Worm (Caenorhabditis elegans) whole organism, young adult: Measurements from ENCODE around the gene clp-10.
"Not testable (repeated sequence)": the region's sequence is repeated elsewhere in the genome, so short reads cannot be mapped to it uniquely, and the experiment has no call there.

ENCODE experiments used
- B0019.2 ChIP-seq: fragments of 200-800 bp; sonication (Bioruptor generic); conservative IDR thresholded peaks from 2 replicates; pipeline ENCODE4 v1.3.6; 2022; ENCODE audit warnings: missing genetic modification reagents, missing genetic modification characterization, missing compliant biosample characterization
- B0261.1 ChIP-seq: sonication (generic microtip); optimal IDR thresholded peaks from 2 replicates; lab custom pipeline; 2016; ENCODE audit warnings: mild to moderate bottlenecking, missing genetic modification characterization, moderate library complexity, missing compliant biosample characterization
- B0336.3 ChIP-seq: fragments of 200-800 bp; sonication (Bioruptor generic); IDR thresholded peaks from 2 replicates; pipeline ENCODE4 v1.3.6; 2022; ENCODE audit warnings: missing genetic modification characterization, missing compliant biosample characterization
- D2030.7 ChIP-seq: fragments of 200-800 bp; sonication (Bioruptor generic); IDR thresholded peaks from 2 replicates; pipeline ENCODE4 v1.3.6; 2022; ENCODE audit warnings: missing genetic modification reagents, missing genetic modification characterization, missing compliant biosample characterization
- T26A5.8 ChIP-seq: sonication (generic microtip); optimal IDR thresholded peaks from 2 replicates; lab custom pipeline; 2016; ENCODE audit warnings: missing genetic modification characterization, missing compliant biosample characterization
- Y53F4B.3 ChIP-seq: fragments of 200-800 bp; sonication (Bioruptor generic); IDR thresholded peaks from 2 replicates; pipeline ENCODE4 v1.3.6; 2022; ENCODE audit warnings: missing genetic modification reagents, missing genetic modification characterization, missing compliant biosample characterization
- Y56A3A.18 ChIP-seq: fragments of 200-800 bp; sonication (Bioruptor generic); IDR thresholded peaks from 2 replicates; pipeline ENCODE4 v1.3.6; 2022; ENCODE audit warnings: missing genetic modification reagents, missing genetic modification characterization, missing compliant biosample characterization
- Y67H2A.10 ChIP-seq: fragments of 200-800 bp; sonication (Bioruptor generic); conservative IDR thresholded peaks from 2 replicates; pipeline ENCODE4 v1.3.6; 2022; ENCODE audit warnings: missing genetic modification reagents, missing genetic modification characterization, missing compliant biosample characterization
- Y79H2A.3 ChIP-seq: fragments of 200-800 bp; sonication (Bioruptor generic); conservative IDR thresholded peaks from 2 replicates; pipeline ENCODE4 v1.3.6; 2022; ENCODE audit warnings: missing genetic modification reagents, missing genetic modification characterization, missing compliant biosample characterization
- Y95B8A.8 ChIP-seq: fragments of 200-800 bp; sonication (Bioruptor generic); IDR thresholded peaks from 2 replicates; pipeline ENCODE4 v1.3.6; 2022; ENCODE audit warnings: missing genetic modification reagents, missing genetic modification characterization, missing compliant biosample characterization
- ZK185.1 ChIP-seq: sonication (generic microtip); optimal IDR thresholded peaks from 2 replicates; lab custom pipeline; 2016; ENCODE audit warnings: mild to moderate bottlenecking, missing genetic modification characterization, missing compliant biosample characterization; ENCODE audit not compliant: poor library complexity, severe bottlenecking
- aptf-3 ChIP-seq: fragments of 200-800 bp; sonication (Bioruptor generic); IDR thresholded peaks from 2 replicates; pipeline ENCODE4 v1.3.6; 2022; ENCODE audit warnings: missing genetic modification characterization, missing compliant biosample characterization
- atf-7 ChIP-seq: sonication (generic microtip); optimal IDR thresholded peaks from 2 replicates; lab custom pipeline; 2017; ENCODE audit warnings: mild to moderate bottlenecking, missing genetic modification characterization, missing compliant biosample characterization
- attf-5 ChIP-seq: fragments of 200-800 bp; sonication (Bioruptor generic); optimal IDR thresholded peaks from 2 replicates; lab custom pipeline; 2018; ENCODE audit warnings: mild to moderate bottlenecking, missing genetic modification characterization, missing compliant biosample characterization
- bed-2 ChIP-seq: fragments of 200-800 bp; sonication (Bioruptor generic); IDR thresholded peaks from 2 replicates; pipeline ENCODE4 v1.3.6; 2022; ENCODE audit warnings: missing genetic modification reagents, missing genetic modification characterization, missing compliant biosample characterization
- ceh-100 ChIP-seq: fragments of 200-800 bp; sonication (Bioruptor generic); IDR thresholded peaks from 2 replicates; pipeline ENCODE4 v1.3.6; 2022; ENCODE audit warnings: missing genetic modification reagents, missing genetic modification characterization, missing compliant biosample characterization
- ceh-58 ChIP-seq: fragments of 200-800 bp; sonication (Bioruptor generic); IDR thresholded peaks from 2 replicates; pipeline ENCODE4 v1.3.6; 2022; ENCODE audit warnings: missing genetic modification characterization, missing compliant biosample characterization
- die-1 ChIP-seq: sonication (generic microtip); optimal IDR thresholded peaks from 2 replicates; lab custom pipeline; 2016; ENCODE audit warnings: missing genotype, mild to moderate bottlenecking, missing genetic modification characterization, missing compliant biosample characterization
- dox-1 ChIP-seq: fragments of 200-800 bp; sonication (Bioruptor generic); IDR thresholded peaks from 2 replicates; pipeline ENCODE4 v1.3.6; 2022; ENCODE audit warnings: missing genetic modification reagents, missing genetic modification characterization, missing compliant biosample characterization
- dpl-1 ChIP-seq: fragments of 150-350 bp; optimal IDR thresholded peaks from 2 replicates; lab custom pipeline; 2014; ENCODE audit warnings: missing biosample characterization, missing genetic modification reagents, missing genetic modification characterization
- egl-18 ChIP-seq: fragments of 200-800 bp; sonication (Bioruptor generic); IDR thresholded peaks from 2 replicates; pipeline ENCODE4 v1.3.6; 2022; ENCODE audit warnings: missing genetic modification reagents, missing genetic modification characterization, missing compliant biosample characterization
- gei-17 ChIP-seq: fragments of 200-800 bp; sonication (Bioruptor generic); optimal IDR thresholded peaks from 2 replicates; lab custom pipeline; 2018; ENCODE audit warnings: mild to moderate bottlenecking, missing genetic modification characterization, missing compliant biosample characterization
- lin-54 ChIP-seq: fragments of 200-800 bp; sonication (Bioruptor generic); optimal IDR thresholded peaks from 2 replicates; lab custom pipeline; 2018; ENCODE audit warnings: mild to moderate bottlenecking, missing genetic modification characterization, missing compliant biosample characterization
- madf-3 ChIP-seq: fragments of 200-800 bp; sonication (Bioruptor generic); IDR thresholded peaks from 2 replicates; pipeline ENCODE4 v1.3.6; 2022; ENCODE audit warnings: missing genetic modification reagents, missing genetic modification characterization, missing compliant biosample characterization
- madf-6 ChIP-seq: fragments of 200-800 bp; sonication (Bioruptor generic); IDR thresholded peaks from 2 replicates; pipeline ENCODE4 v1.3.6; 2022; ENCODE audit warnings: missing genetic modification reagents, missing genetic modification characterization, missing compliant biosample characterization
- madf-8 ChIP-seq: fragments of 200-800 bp; sonication (Bioruptor generic); conservative IDR thresholded peaks from 2 replicates; pipeline ENCODE4 v1.3.6; 2022; ENCODE audit warnings: missing genetic modification reagents, missing genetic modification characterization, missing compliant biosample characterization
- nfya-1 ChIP-seq: sonication (generic microtip); optimal IDR thresholded peaks from 2 replicates; lab custom pipeline; 2017; ENCODE audit warnings: antibody characterized with exemption, missing compliant biosample characterization, missing genetic modification characterization, borderline replicate concordance; ENCODE audit not compliant: insufficient read depth
- nfyb-1 ChIP-seq: fragments of 200-800 bp; sonication (Bioruptor generic); IDR thresholded peaks from 2 replicates; pipeline ENCODE4 v1.3.6; 2022; ENCODE audit warnings: missing genetic modification reagents, missing genetic modification characterization, missing compliant biosample characterization
- nhr-179 ChIP-seq: sonication (generic microtip); optimal IDR thresholded peaks from 2 replicates; lab custom pipeline; 2016; ENCODE audit warnings: mild to moderate bottlenecking, missing genetic modification characterization, missing compliant biosample characterization
- rec-8 ChIP-seq, 2 experiments: sonication (generic microtip); optimal IDR thresholded peaks; 2 replicates each; lab custom pipeline; 2016; ENCODE audit warnings: mild to moderate bottlenecking in 2 of 2, missing genetic modification characterization in 2 of 2, missing genetic modification reagents in 2 of 2, missing genotype in 2 of 2, missing biosample characterization in 1 of 2, missing compliant biosample characterization in 1 of 2, moderate library complexity in 1 of 2
- repo-1 ChIP-seq: sonication (generic microtip); optimal IDR thresholded peaks from 2 replicates; lab custom pipeline; 2017; ENCODE audit warnings: mild to moderate bottlenecking, missing genetic modification characterization, missing compliant biosample characterization
- rpc-1 ChIP-seq, 2 experiments: fragments of 150-350 bp in 1 of 2; sonication (generic microtip) in 1 of 2; optimal IDR thresholded peaks; 2 replicates each; lab custom pipeline; 2014 to 2018; ENCODE audit warnings: missing biosample characterization in 1 of 2, missing genetic modification characterization in 1 of 2, missing genetic modification reagents in 1 of 2, missing genotype in 1 of 2
- sdz-38 ChIP-seq: sonication (generic microtip); optimal IDR thresholded peaks from 2 replicates; lab custom pipeline; 2016; ENCODE audit warnings: missing genotype, missing genetic modification characterization, missing compliant biosample characterization
- snpc-4 ChIP-seq, 5 experiments: fragments of 150-350 bp in 1 of 5; sonication (generic microtip) in 4 of 5; optimal IDR thresholded peaks; 2 replicates each; lab custom pipeline; 2014 to 2018; ENCODE audit warnings: missing genetic modification characterization in 5 of 5, missing biosample characterization in 3 of 5, antibody characterized with exemption in 2 of 5, mild to moderate bottlenecking in 2 of 5, missing compliant biosample characterization in 2 of 5, missing genotype in 2 of 5, moderate library complexity in 2 of 5, missing genetic modification reagents in 1 of 5
- somi-1 ChIP-seq: fragments of 200-800 bp; sonication (Bioruptor generic); optimal IDR thresholded peaks from 2 replicates; lab custom pipeline; 2018; ENCODE audit warnings: mild to moderate bottlenecking, missing genetic modification characterization, missing compliant biosample characterization
- tbp1 ChIP-seq: fragments of 200-800 bp; sonication (Bioruptor generic); optimal IDR thresholded peaks from 2 replicates; lab custom pipeline; 2018; ENCODE audit warnings: mild to moderate bottlenecking, missing genetic modification characterization, missing compliant biosample characterization
- unc-130 ChIP-seq: sonication (generic microtip); optimal IDR thresholded peaks from 2 replicates; lab custom pipeline; 2016; ENCODE audit warnings: missing genetic modification reagents, missing genetic modification characterization, missing compliant biosample characterization
- ztf-28 ChIP-seq: fragments of 200-800 bp; sonication (Bioruptor generic); IDR thresholded peaks from 2 replicates; pipeline ENCODE4 v1.3.6; 2022; ENCODE audit warnings: missing genetic modification reagents, missing genetic modification characterization, missing compliant biosample characterization
- ztf-3 ChIP-seq: fragments of 200-800 bp; sonication (Bioruptor generic); optimal IDR thresholded peaks from 2 replicates; lab custom pipeline; 2018; ENCODE audit warnings: mild to moderate bottlenecking, missing genetic modification characterization, missing compliant biosample characterization

Gene clp-10

ce11 chrIII:62383-62873 is 24.4 kb upstream of the clp-10 start (continued):
- TF ChIP-seq Y53F4B.3 (GFP tag; lab: Robert Waterston, UW) (no peak), dox-1 (GFP tag; lab: Robert Waterston, UW) (no peak), B0336.3 (peak; percentile 70), dpl-1 (GFP tag; lab: Kevin White, UChicago) (no peak), T26A5.8 (tag; lab: Kevin White, UChicago) (no peak), die-1 (tag; lab: Kevin White, UChicago) (no peak), nhr-179 (tag; lab: Kevin White, UChicago) (no peak), somi-1 (GFP tag; lab: Kevin White, UChicago) (no peak), Y79H2A.3 (GFP tag; lab: Robert Waterston, UW) (no peak), Y95B8A.8 (GFP tag; lab: Robert Waterston, UW) (no peak), madf-3 (GFP tag; lab: Robert Waterston, UW) (no peak), snpc-4 (GFP tag; optimal IDR thresholded peaks at IDR 0.05; lab: Kevin White, UChicago) (no peak), snpc-4 (tag; optimal IDR thresholded peaks at IDR 0.05; lab: Kevin White, UChicago) (no peak), nfya-1 (tag; lab: Kevin White, UChicago) (no peak), rec-8 (tag; optimal IDR thresholded peaks at IDR 0.05; lab: Kevin White, UChicago) (no peak), atf-7 (tag; lab: Kevin White, UChicago) (no peak), bed-2 (GFP tag; lab: Robert Waterston, UW) (no peak), egl-18 (no peak), Y67H2A.10 (GFP tag; lab: Robert Waterston, UW) (no peak), nfyb-1 (GFP tag; lab: Robert Waterston, UW) (peak; percentile 38; the same call in 1 of the 2 replicates), ceh-58 (GFP tag; lab: Robert Waterston, UW) (no peak), Y56A3A.18 (GFP tag; lab: Robert Waterston, UW) (0 out of 2 replicates have a peak, but pooled peaks have one; percentile 30), ZK185.1 (tag; lab: Kevin White, UChicago) (peak; percentile 15), unc-130 (no peak), ceh-100 (GFP tag; lab: Robert Waterston, UW) (no peak), ztf-28 (no peak), attf-5 (no peak), lin-54 (GFP tag; lab: Kevin White, UChicago) (peak; percentile 14), aptf-3 (GFP tag; lab: Robert Waterston, UW) (no peak)

DNA sequence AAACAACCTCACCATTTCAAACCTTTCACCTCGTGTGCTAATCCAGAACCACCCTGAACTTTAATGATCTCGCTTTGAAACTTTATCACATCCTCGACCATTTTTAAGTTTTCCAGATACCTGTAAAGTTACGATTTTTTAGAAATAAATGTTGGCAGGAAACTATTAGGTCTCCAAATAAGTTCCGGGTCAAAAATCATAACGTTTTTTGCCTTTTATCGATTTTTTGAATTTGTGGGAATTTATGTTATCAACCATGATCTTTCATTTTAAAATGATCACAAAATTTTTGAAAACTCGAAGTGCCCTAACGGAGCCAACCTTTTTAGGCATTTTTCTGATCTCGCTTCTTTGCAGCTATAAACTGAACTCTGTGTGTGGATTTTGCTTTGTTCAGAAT is 23.0 kb upstream of the clp-10 start, which contains the start of gene btb-5:
TSS of gene btb-5 (minus strand) at position 101 of the 400 bp plus-strand sequence.
- TF ChIP-seq B0019.2 (GFP tag; lab: Robert Waterston, UW) (no peak), madf-8 (GFP tag; lab: Robert Waterston, UW) (no peak), gei-17 (GFP tag; lab: Kevin White, UChicago) (no peak), repo-1 (tag; lab: Kevin White, UChicago) (no peak), ztf-3 (GFP tag; lab: Kevin White, UChicago) (no peak), Y67H2A.10 (GFP tag; lab: Robert Waterston, UW) (no peak), lin-54 (GFP tag; lab: Kevin White, UChicago) (no peak), dpl-1 (GFP tag; lab: Kevin White, UChicago) (no peak), nfya-1 (tag; lab: Kevin White, UChicago) (no peak), sdz-38 (tag; lab: Kevin White, UChicago) (no peak), nhr-179 (tag; lab: Kevin White, UChicago) (no peak), somi-1 (GFP tag; lab: Kevin White, UChicago) (no peak)
- TF ChIP-seq, all 124 proteins: peak for 0

ce11 chrIII:58723-59122 is 20.7 kb upstream of the clp-10 start:
- TF ChIP-seq madf-6 (GFP tag; lab: Robert Waterston, UW) (0 out of 2 replicates have a peak, but pooled peaks have one; percentile 15), nfyb-1 (GFP tag; lab: Robert Waterston, UW) (peak; percentile 33; the same call in 1 of the 2 replicates), B0261.1 (tag; lab: Kevin White, UChicago) (peak; percentile 35), tbp1 (GFP tag; lab: Kevin White, UChicago) (peak; percentile 75), rpc-1 (tag; optimal IDR thresholded peaks at IDR 0.05; lab: Kevin White, UChicago) (peak; percentile 32), D2030.7 (GFP tag; lab: Robert Waterston, UW) (peak; percentile 50)
- not testable (repeated sequence) for TF ChIP-seq rpc-1 (optimal IDR thresholded peaks at IDR 0.05; lab: Kevin White, UChicago)
